Worm (Caenorhabditis elegans) whole organism, young adult: ENCODE data around the gene Y39B6A.42.

Source experiments
- aptf-3 ChIP-seq: fragments of 200-800 bp; sonication (Bioruptor generic); IDR thresholded peaks from 2 replicates; pipeline ENCODE4 v1.3.6; 2022; ENCODE audit warnings: missing genetic modification characterization, missing compliant biosample characterization
- ceh-58 ChIP-seq: fragments of 200-800 bp; sonication (Bioruptor generic); IDR thresholded peaks from 2 replicates; pipeline ENCODE4 v1.3.6; 2022; ENCODE audit warnings: missing genetic modification characterization, missing compliant biosample characterization
- egl-18 ChIP-seq: fragments of 200-800 bp; sonication (Bioruptor generic); IDR thresholded peaks from 2 replicates; pipeline ENCODE4 v1.3.6; 2022; ENCODE audit warnings: missing genetic modification reagents, missing genetic modification characterization, missing compliant biosample characterization
- hmg-20 ChIP-seq: fragments of 200-800 bp; sonication (Bioruptor generic); IDR thresholded peaks from 2 replicates; pipeline ENCODE4 v1.3.6; 2022; ENCODE audit warnings: missing genetic modification reagents, missing genetic modification characterization, missing compliant biosample characterization
- madf-10 ChIP-seq: sonication (generic microtip); optimal IDR thresholded peaks from 2 replicates; lab custom pipeline; 2016; ENCODE audit warnings: mild to moderate bottlenecking, missing genetic modification characterization, missing compliant biosample characterization
- nfya-1 ChIP-seq: sonication (generic microtip); optimal IDR thresholded peaks from 2 replicates; lab custom pipeline; 2017; ENCODE audit warnings: antibody characterized with exemption, missing compliant biosample characterization, missing genetic modification characterization, borderline replicate concordance; ENCODE audit not compliant: insufficient read depth
- nfyb-1 ChIP-seq: fragments of 200-800 bp; sonication (Bioruptor generic); IDR thresholded peaks from 2 replicates; pipeline ENCODE4 v1.3.6; 2022; ENCODE audit warnings: missing genetic modification reagents, missing genetic modification characterization, missing compliant biosample characterization
- nhr-120 ChIP-seq: fragments of 200-800 bp; sonication (Bioruptor generic); IDR thresholded peaks from 2 replicates; pipeline ENCODE4 v1.3.6; 2022; ENCODE audit warnings: missing genetic modification characterization, missing compliant biosample characterization
- sdz-38 ChIP-seq: sonication (generic microtip); optimal IDR thresholded peaks from 2 replicates; lab custom pipeline; 2016; ENCODE audit warnings: missing genotype, missing genetic modification characterization, missing compliant biosample characterization
- snpc-4 ChIP-seq, 5 experiments: fragments of 150-350 bp in 1 of 5; sonication (generic microtip) in 4 of 5; optimal IDR thresholded peaks; 2 replicates each; lab custom pipeline; 2014 to 2018; ENCODE audit warnings: missing genetic modification characterization in 5 of 5, missing biosample characterization in 3 of 5, antibody characterized with exemption in 2 of 5, mild to moderate bottlenecking in 2 of 5, missing compliant biosample characterization in 2 of 5, missing genotype in 2 of 5, moderate library complexity in 2 of 5, missing genetic modification reagents in 1 of 5

DNA sequence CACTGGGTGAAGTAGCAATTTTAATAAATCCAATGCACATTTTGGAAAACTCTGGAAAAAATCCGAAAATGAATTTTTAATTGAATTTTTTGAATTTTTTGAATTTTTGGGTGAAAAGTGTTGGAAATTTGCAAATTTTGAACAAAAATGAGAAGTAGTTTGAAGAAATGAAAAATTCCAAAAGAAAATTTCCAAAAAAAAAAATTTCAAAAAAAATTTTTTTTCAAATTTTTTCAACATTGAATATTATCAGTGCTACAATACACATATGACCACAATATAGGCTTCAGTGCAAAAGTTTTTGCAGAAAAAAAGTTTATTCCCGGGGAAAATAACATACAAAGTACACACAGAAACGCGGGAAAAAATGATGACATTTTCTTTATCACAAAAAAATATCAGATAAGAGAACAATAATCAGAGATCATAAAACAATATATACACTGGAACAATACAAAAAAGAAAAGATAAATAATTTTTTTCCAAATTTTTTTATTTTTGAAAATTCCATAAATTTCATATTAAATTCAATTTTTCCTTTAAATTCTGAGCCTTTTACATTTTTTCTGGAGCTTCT is 12.1 kb downstream of the Y39B6A.42 start, which contains the start of gene hrg-10:
- TF ChIP-seq madf-10 (no peak), snpc-4 (GFP tag; optimal IDR thresholded peaks at IDR 0.05; lab: Kevin White, UChicago) (no peak), snpc-4 (tag; optimal IDR thresholded peaks at IDR 0.05; lab: Kevin White, UChicago) (no peak), sdz-38 (no peak), hmg-20 (no peak), ceh-58 (GFP tag; lab: Robert Waterston, UW) (no peak), egl-18 (GFP tag; lab: Robert Waterston, UW) (no peak), nfyb-1 (no peak), aptf-3 (GFP tag; lab: Robert Waterston, UW) (no peak), nhr-120 (GFP tag; lab: Robert Waterston, UW) (no peak), nfya-1 (no peak)
